Worm (Caenorhabditis elegans): Measurements from ENCODE around the gene M176.4.

- no peak for TF ChIP-seq nhr-237 (tag; optimal IDR thresholded peaks at IDR 0.05)
- no peak for TF ChIP-seq snpc-4 (tag; optimal IDR thresholded peaks at IDR 0.05)
- no peak for TF ChIP-seq jun-1 (tag; optimal IDR thresholded peaks at IDR 0.05)
- no peak for TF ChIP-seq pqm-1 (tag; optimal IDR thresholded peaks at IDR 0.05)
- no peak for TF ChIP-seq elt-3 (tag; optimal IDR thresholded peaks at IDR 0.05)
- TF ChIP-seq nhr-28 (tag; optimal IDR thresholded peaks at IDR 0.05): no peak
- TF ChIP-seq pha-4 (tag; optimal IDR thresholded peaks at IDR 0.05): no peak
- TF ChIP-seq lin-39 (tag; optimal IDR thresholded peaks at IDR 0.05): no peak
- no peak for TF ChIP-seq mdl-1 (tag; optimal IDR thresholded peaks at IDR 0.05)
- no peak for TF ChIP-seq ZK546.5 (tag; optimal IDR thresholded peaks at IDR 0.05)
- no peak for TF ChIP-seq tbx-2 (tag; optimal IDR thresholded peaks at IDR 0.05)
- no peak for TF ChIP-seq nhr-77 (tag; optimal IDR thresholded peaks at IDR 0.05)
- no peak for TF ChIP-seq zag-1 (tag; optimal IDR thresholded peaks at IDR 0.05)
- TF ChIP-seq nhr-23 (tag; optimal IDR thresholded peaks at IDR 0.05): no peak
Observed at ce11 chrII:9392724-9393123, 25.4 kb upstream of the M176.4 start, which contains the start of gene lido-17.

All from whole organism, L3 larva.